Fruit fly (Drosophila melanogaster) whole organism, pupa: ENCODE measurements around the gene Non2.

Experiments
- CG34367 ChIP-seq: fragments of 200-800 bp; sonication (Bioruptor generic); optimal IDR thresholded peaks from 2 replicates; lab custom pipeline; 2018; ENCODE audit warnings: missing biosample characterization, mild to moderate bottlenecking, missing genetic modification characterization
- CG8301 ChIP-seq: fragments of 200-800 bp; sonication (Bioruptor generic); optimal IDR thresholded peaks from 2 replicates; lab custom pipeline; 2018; ENCODE audit warnings: missing biosample characterization, mild to moderate bottlenecking, missing genetic modification characterization
- EcR ChIP-seq: fragments of 200-800 bp; sonication (Bioruptor generic); optimal IDR thresholded peaks from 3 replicates; lab custom pipeline; 2019; ENCODE audit warnings: missing biosample characterization, missing genetic modification characterization, mild to moderate bottlenecking, moderate library complexity, missing genetic modification reagents
- Ets98B ChIP-seq: fragments of 200-800 bp; sonication (Bioruptor generic); IDR thresholded peaks from 2 replicates; pipeline ENCODE4 v1.3.6; 2022; ENCODE audit warnings: missing biosample characterization, missing genetic modification characterization
- Pif1B ChIP-seq: fragments of 200-800 bp; sonication (Bioruptor generic); optimal IDR thresholded peaks from 3 replicates; lab custom pipeline; 2016; ENCODE audit warnings: missing biosample characterization, missing genetic modification characterization
- Snoo ChIP-seq: fragments of 200-800 bp; sonication (Bioruptor generic); optimal IDR thresholded peaks from 3 replicates; lab custom pipeline; 2017; ENCODE audit warnings: missing biosample characterization, mild to moderate bottlenecking, missing genetic modification characterization, inconsistent platforms
- rn ChIP-seq: fragments of 200-800 bp; sonication (Bioruptor generic); IDR thresholded peaks from 2 replicates; pipeline ENCODE4 v1.3.6; 2022; ENCODE audit warnings: missing biosample characterization, missing genetic modification characterization

DNA sequence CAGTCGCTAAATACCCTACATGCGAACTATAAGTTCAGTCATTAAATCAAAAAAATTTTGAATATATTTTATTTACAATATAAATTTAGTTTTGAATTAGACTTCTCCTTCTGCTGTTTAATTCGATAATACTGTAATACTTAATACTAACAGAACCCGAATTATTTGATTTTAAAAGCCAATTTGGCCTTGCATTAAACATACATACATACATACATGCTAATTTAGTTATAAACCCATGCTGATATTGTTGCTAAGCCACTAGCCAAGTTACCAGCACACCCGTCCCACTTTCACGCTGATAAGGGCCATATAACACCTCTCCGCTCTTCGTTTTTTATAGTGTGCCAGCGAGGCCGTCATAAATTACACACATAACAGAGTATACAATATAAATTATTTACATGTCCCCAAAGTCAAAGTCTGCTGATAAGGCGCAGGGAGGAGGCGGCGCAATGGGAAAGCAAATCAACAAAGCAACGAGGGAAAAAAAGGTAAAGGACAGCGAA is 32.4 kb downstream of the Non2 start:
- TF ChIP-seq Snoo (tag; lab: Kevin White, UChicago), result peak; percentile 59
- no peak for TF ChIP-seq rn (GFP tag; lab: Robert Waterston, UW)
- TF ChIP-seq Ets98B, result peak; percentile 73
- no peak for TF ChIP-seq EcR (GFP tag; lab: Kevin White, UChicago)
- TF ChIP-seq CG34367 (tag; lab: Kevin White, UChicago), result peak; percentile 22
- peak; percentile 20 for TF ChIP-seq CG8301 (tag; lab: Kevin White, UChicago)
- peak; percentile 28 for TF ChIP-seq Pif1B (GFP tag; lab: Kevin White, UChicago)
